Worm (Caenorhabditis elegans): Measurements from ENCODE around the gene tofu-6.

DNA sequence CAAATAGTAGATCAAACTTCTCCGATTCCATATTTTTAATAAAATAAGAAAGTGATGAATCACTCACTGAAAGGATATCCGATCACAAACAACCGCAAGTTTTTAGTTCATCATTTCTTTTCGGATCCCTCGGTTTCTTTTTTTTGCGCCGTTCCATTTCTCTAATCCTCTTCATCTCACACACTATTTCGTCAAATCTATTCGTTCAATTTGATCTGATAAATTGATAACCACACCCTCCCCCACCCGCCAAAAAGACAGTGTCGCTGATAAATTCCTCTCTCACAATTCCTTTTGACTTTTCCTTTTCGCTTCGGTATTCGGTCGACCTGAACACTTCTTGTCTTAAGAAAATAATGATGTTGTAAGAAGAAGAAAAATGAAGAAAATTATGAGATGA, 38.5 kb downstream of the tofu-6 start:
- TF ChIP-seq K09A11.1 (tag; optimal IDR thresholded peaks at IDR 0.05; ENCODE audit: insufficient read depth) (no peak), ceh-48 (tag; optimal IDR thresholded peaks at IDR 0.05) (no peak), unc-86 (tag; optimal IDR thresholded peaks at IDR 0.05) (no peak), pha-4 (tag; optimal IDR thresholded peaks at IDR 0.05) (no peak), ceh-34 (tag; optimal IDR thresholded peaks at IDR 0.05) (no peak), nhr-11 (tag; optimal IDR thresholded peaks at IDR 0.05) (no peak), pqm-1 (tag; optimal IDR thresholded peaks at IDR 0.05) (no peak), ama-1 (optimal IDR thresholded peaks at IDR 0.05) (no peak), rnt-1 (tag; optimal IDR thresholded peaks at IDR 0.05) (no peak), unc-55 (GFP tag; optimal IDR thresholded peaks at IDR 0.05) (no peak), sox-4 (tag; optimal IDR thresholded peaks at IDR 0.05) (no peak)
